Worm (Caenorhabditis elegans) whole organism, L2 larva: Measurements from ENCODE around the gene ZK1248.20.

Source experiments
- aly-2 ChIP-seq: fragments of 150-350 bp; optimal IDR thresholded peaks from 2 replicates; lab custom pipeline; 2014; ENCODE audit warnings: missing biosample characterization, missing genetic modification characterization
- ama-1 ChIP-seq: fragments of 150-350 bp; optimal IDR thresholded peaks from 2 replicates; lab custom pipeline; 2018; ENCODE audit warnings: inconsistent platforms
- nhr-11 ChIP-seq: fragments of 150-350 bp; optimal IDR thresholded peaks from 2 replicates; lab custom pipeline; 2014; ENCODE audit warnings: missing biosample characterization, missing genetic modification characterization
- nhr-25 ChIP-seq: fragments of 150-350 bp; sonication (generic microtip); optimal IDR thresholded peaks from 3 replicates; lab custom pipeline; 2014; ENCODE audit warnings: missing biosample characterization, missing genetic modification characterization
- unc-62 ChIP-seq: fragments of 150-350 bp; optimal IDR thresholded peaks from 2 replicates; lab custom pipeline; 2014; ENCODE audit warnings: missing biosample characterization, missing genetic modification reagents, missing genetic modification characterization

DNA sequence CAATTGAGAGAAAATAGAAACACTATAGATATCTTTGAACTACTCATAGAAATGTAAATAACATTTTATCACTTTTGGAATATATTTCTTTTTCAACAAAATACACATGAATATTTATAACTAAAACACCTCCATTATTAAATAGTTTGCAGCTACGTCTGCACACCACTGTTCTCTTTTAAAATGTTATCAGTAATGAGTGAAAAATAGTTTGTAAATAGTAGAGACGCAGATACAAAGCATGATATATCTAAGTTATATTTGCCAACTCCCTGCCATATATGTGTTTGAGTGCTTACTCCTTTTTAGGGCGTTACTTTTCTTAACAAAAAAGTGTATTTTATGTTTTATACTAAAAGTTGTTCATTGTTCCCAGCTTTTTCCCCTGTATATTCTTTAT, 29.7 kb downstream of the ZK1248.20 start:
- TF ChIP-seq nhr-25 (tag; lab: Kevin White, UChicago) (no peak), aly-2 (tag; lab: Kevin White, UChicago) (no peak), unc-62 (GFP tag; lab: Kevin White, UChicago) (no peak), nhr-11 (tag; lab: Kevin White, UChicago) (no peak), ama-1 (lab: Kevin White, UChicago) (no peak)
